Fruit fly (Drosophila melanogaster): ENCODE data around the gene CG16790.
A peak's percentile ranks its signal among the peaks of the same experiment; 100 is the strongest.

CG16790 gene

DNA sequence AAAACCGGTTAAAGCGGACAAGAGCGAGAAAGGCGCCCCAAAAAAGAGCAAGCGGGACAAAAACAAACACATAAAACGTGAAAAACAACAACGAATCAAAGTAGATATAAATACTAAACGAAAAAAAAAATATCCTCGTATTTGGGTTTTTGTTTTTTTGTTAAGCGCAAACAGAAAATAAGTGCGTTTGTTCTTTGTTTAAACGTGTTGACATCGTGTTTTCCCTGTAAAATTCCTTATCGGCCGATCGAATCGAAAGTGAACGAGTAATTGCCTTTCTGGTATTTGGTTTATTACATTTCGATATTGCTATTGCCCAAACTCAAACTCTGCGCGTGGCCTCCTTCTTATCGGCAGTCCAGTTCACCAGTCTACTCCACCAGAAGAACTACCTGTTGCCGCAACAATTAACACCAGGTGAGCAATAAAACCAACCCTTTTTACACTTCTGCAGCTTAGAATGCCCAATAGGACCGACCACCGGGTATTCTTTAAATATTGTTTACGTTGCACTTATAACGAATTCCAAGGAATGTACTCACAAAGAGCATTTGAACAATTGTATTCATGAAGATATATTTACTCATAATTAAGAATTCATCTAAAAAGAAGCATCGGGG, 21.9 kb upstream of the CG16790 start:
- no peak for TF ChIP-seq CG12605 (GFP tag; IDR thresholded peaks at IDR 0.05)
- no peak for TF ChIP-seq CG14655 (GFP tag; optimal IDR thresholded peaks at IDR 0.05)
- TF ChIP-seq CG17806 (tag; optimal IDR thresholded peaks at IDR 0.05): no peak
- no peak for TF ChIP-seq CG9948 (tag; optimal IDR thresholded peaks at IDR 0.05)
- TF ChIP-seq Ets98B (GFP tag; IDR thresholded peaks at IDR 0.05): no peak
- TF ChIP-seq CG15710 (tag; optimal IDR thresholded peaks at IDR 0.05): no peak
- TF ChIP-seq CG10348 (GFP tag; IDR thresholded peaks at IDR 0.05): no peak

DNA sequence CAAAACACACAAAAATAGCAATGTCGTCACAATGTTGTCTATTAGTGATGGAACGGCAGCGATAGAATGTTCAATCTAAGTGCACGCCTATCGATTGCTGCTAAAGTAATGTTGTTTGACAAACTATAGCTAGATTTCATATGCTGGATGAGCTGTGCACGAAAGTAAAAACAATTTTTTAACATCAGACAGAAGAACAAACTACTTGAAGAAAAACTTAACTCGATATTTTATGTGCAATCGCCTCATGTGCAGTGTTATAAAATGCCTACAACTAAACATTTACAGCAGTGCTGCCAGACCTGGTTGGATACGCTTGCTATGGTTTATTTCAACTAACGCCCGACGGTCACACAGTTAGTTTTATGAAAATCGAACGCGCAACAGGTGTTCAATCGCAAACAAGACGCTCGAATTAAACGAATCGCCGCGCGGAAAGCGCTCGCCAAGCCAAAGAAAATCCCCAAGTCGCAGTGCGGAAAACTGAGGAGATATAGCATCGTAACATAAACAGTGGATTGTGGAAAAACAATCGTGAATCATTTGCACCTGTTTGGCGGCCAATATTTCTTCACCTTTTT, 21.0 kb upstream of the CG16790 start, which contains the start of the genes bocks and CG8312:
Gene bocks (minus strand): TSS at position 51 of the 581 bp plus-strand sequence.
Gene CG8312 (plus strand): TSS at position 358 of the 581 bp plus-strand sequence.
- TF ChIP-seq Ets98B (GFP tag; IDR thresholded peaks at IDR 0.05) (no peak), CG4496 (GFP tag; IDR thresholded peaks at IDR 0.05) (no peak), rn (GFP tag; IDR thresholded peaks at IDR 0.05) (no peak), CG10348 (GFP tag; IDR thresholded peaks at IDR 0.05) (no peak), CG15710 (tag; optimal IDR thresholded peaks at IDR 0.05) (peak; percentile 3)

DNA sequence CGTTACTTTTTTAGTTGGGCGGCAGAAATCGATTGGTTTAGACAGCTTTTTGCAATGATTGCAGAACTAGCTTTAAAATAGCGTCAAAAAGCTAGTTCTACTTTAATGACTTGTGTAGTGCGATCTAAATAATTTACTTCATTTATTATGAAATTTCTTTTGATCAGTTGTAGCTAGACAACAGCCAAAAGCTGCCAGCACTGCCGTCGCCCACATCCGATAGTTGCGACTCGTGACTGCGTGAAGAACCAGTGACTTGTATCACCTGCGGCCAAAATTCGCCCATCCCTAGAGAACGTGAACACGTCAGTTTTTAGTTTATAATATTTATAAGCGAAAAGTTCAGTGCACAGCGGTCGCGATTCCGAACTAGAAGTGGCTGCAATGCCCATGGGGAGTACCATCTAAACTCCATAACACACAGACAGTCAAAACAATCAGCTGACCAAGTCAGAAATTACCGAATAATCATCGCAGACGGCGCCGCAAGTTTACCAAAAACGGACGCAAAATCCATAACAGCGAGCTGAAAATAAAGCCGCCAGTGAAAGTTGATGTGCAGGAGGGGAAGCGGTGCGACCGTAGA, 16.7 kb upstream of the CG16790 start, which contains the start of gene P58IPK:
Gene P58IPK (plus strand): TSS at position 280 of the 586 bp plus-strand sequence.
- TF ChIP-seq Ets98B (GFP tag; IDR thresholded peaks at IDR 0.05) (peak; percentile 54), CG32121 (GFP tag; IDR thresholded peaks at IDR 0.05) (peak; percentile 35; the same call in 1 of the 2 replicates), CG14655 (GFP tag; optimal IDR thresholded peaks at IDR 0.05) (no peak), gl (tag; optimal IDR thresholded peaks at IDR 0.05) (no peak), CG13204 (GFP tag; optimal IDR thresholded peaks at IDR 0.05) (no peak), CG4496 (GFP tag; IDR thresholded peaks at IDR 0.05) (peak; percentile 64; the same call in 2 of the 3 replicates), Snoo (tag; optimal IDR thresholded peaks at IDR 0.05) (no peak), CG12605 (GFP tag; IDR thresholded peaks at IDR 0.05) (no peak), CG17806 (tag; optimal IDR thresholded peaks at IDR 0.05) (no peak), CG8159 (tag; optimal IDR thresholded peaks at IDR 0.05) (no peak), Pif1A (GFP tag; optimal IDR thresholded peaks at IDR 0.05) (no peak), CG8301 (tag; optimal IDR thresholded peaks at IDR 0.05) (no peak), CG15710 (tag; optimal IDR thresholded peaks at IDR 0.05) (peak; percentile 6), CG10348 (GFP tag; IDR thresholded peaks at IDR 0.05) (0 out of 2 replicates have a peak, but pooled peaks have one; percentile 20), fd96Ca (GFP tag; IDR thresholded peaks at IDR 0.05) (peak; percentile 71; the same call in 2 of the 3 replicates), EcR (GFP tag; optimal IDR thresholded peaks at IDR 0.05) (no peak), D1 (tag; optimal IDR thresholded peaks at IDR 0.05) (no peak), CG34367 (tag; optimal IDR thresholded peaks at IDR 0.05) (peak; percentile 10), Pif1B (GFP tag; optimal IDR thresholded peaks at IDR 0.05) (no peak)

DNA sequence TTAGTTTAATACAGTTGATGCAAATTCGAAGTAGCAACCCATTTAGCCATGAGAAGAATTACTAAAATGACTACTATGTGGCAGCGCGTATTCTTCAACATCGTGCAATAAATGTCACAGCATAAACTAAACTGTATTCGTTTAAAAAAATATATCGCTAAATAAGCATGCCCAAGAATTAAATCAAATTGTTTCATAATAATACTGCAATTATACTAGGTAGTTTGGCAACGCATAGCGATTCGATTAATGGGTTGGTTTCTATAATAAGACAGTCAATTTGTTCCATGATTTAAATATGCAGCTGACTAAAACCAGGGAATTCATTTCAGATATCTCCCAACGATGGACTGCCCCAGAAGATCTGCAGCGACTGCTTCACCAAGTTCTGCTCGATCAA, 13.1 kb upstream of the CG16790 start, which contains the start of gene CG33654:
Gene CG33654 (minus strand): TSS at position 101 of the 400 bp plus-strand sequence.
- TF ChIP-seq EcR (GFP tag; optimal IDR thresholded peaks at IDR 0.05) (no peak), D1 (tag; optimal IDR thresholded peaks at IDR 0.05) (no peak), CG34367 (tag; optimal IDR thresholded peaks at IDR 0.05) (no peak), Snoo (tag; optimal IDR thresholded peaks at IDR 0.05) (no peak), CG12605 (GFP tag; IDR thresholded peaks at IDR 0.05) (no peak), CG14655 (GFP tag; optimal IDR thresholded peaks at IDR 0.05) (no peak), CG8159 (tag; optimal IDR thresholded peaks at IDR 0.05) (no peak), gl (tag; optimal IDR thresholded peaks at IDR 0.05) (no peak)

DNA sequence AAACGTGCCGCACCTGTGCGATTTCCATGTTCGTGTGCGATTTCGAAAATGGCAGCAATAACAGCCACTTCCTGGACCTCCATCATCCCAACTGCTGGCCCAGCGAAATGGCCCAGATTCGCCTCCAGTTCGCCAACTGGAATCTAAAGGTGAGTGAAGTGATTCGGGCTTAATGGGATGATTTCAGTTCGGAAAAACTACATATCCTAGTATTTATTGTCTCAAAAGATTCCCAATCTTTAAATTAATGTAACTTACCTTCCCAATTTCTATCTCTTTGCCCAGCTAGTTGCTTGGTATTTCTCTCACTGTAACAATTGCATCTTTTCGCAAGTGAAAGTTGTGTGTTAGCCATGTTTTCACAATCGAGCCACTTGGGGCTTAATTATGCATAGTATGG, 12.0 kb upstream of the CG16790 start:
- TF ChIP-seq D1 (tag; optimal IDR thresholded peaks at IDR 0.05): no peak
- TF ChIP-seq CG12605 (GFP tag; IDR thresholded peaks at IDR 0.05): no peak
- TF ChIP-seq EcR (GFP tag; optimal IDR thresholded peaks at IDR 0.05): no peak
- no peak for TF ChIP-seq CG34367 (tag; optimal IDR thresholded peaks at IDR 0.05)
- no peak for TF ChIP-seq CG10348 (GFP tag; IDR thresholded peaks at IDR 0.05)
- no peak for TF ChIP-seq CG9948 (tag; optimal IDR thresholded peaks at IDR 0.05)
- no peak for TF ChIP-seq Pif1A (GFP tag; optimal IDR thresholded peaks at IDR 0.05)
- TF ChIP-seq CG14655 (GFP tag; optimal IDR thresholded peaks at IDR 0.05): no peak
- TF ChIP-seq CG17806 (tag; optimal IDR thresholded peaks at IDR 0.05): no peak
- no peak for TF ChIP-seq CG8301 (tag; optimal IDR thresholded peaks at IDR 0.05)
- TF ChIP-seq Snoo (tag; optimal IDR thresholded peaks at IDR 0.05): no peak
- no peak for TF ChIP-seq CG8159 (tag; optimal IDR thresholded peaks at IDR 0.05)
- no peak for TF ChIP-seq Pif1B (GFP tag; optimal IDR thresholded peaks at IDR 0.05)

DNA sequence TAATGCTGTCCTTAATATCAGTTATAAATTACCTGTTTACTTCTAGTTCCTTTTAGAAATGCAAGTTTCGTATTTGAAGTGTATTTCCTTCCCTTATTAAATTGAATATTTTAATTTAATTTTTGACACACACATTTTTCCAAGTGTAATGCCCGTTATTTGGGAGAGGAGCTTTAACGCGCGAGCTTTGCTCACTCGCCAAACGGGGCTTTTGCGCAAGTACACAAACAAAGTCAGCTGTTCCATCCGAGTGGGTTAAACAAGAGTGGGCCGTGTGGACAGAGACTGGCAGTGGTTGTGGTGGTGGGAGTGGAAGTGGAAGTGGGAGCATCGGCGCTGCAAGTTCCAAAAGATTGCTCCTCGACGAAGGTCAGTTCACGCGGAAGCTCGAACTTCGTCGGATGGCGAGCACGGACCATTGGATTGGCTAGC, 11.1 kb upstream of the CG16790 start, which contains the start of gene CG8301:
Gene CG8301 (plus strand): TSS at position 218 of the 432 bp plus-strand sequence.
- peak; percentile 55; the same call in 1 of the 2 replicates for TF ChIP-seq CG32121 (GFP tag; IDR thresholded peaks at IDR 0.05)
- TF ChIP-seq CG8301 (tag; optimal IDR thresholded peaks at IDR 0.05): peak; percentile 75
- no peak for TF ChIP-seq Pif1A (GFP tag; optimal IDR thresholded peaks at IDR 0.05)
- TF ChIP-seq Ets98B (GFP tag; IDR thresholded peaks at IDR 0.05): peak; percentile 63; the same call in 1 of the 2 replicates
- TF ChIP-seq fd96Ca (GFP tag; IDR thresholded peaks at IDR 0.05): 0 out of 3 replicates have a peak, but pooled peaks have one; percentile 26
- no peak for TF ChIP-seq CG9948 (tag; optimal IDR thresholded peaks at IDR 0.05)
- TF ChIP-seq rn (GFP tag; IDR thresholded peaks at IDR 0.05): no peak
- no peak for TF ChIP-seq D1 (tag; optimal IDR thresholded peaks at IDR 0.05)
- peak; percentile 8 for TF ChIP-seq Snoo (tag; optimal IDR thresholded peaks at IDR 0.05)
- TF ChIP-seq CG12605 (GFP tag; IDR thresholded peaks at IDR 0.05): peak; percentile 53; the same call in 1 of the 2 replicates
- peak; percentile 10 for TF ChIP-seq CG8159 (tag; optimal IDR thresholded peaks at IDR 0.05)
- TF ChIP-seq CG4496 (GFP tag; IDR thresholded peaks at IDR 0.05): peak; percentile 24; the same call in 1 of the 3 replicates
- peak; percentile 26 for TF ChIP-seq CG17806 (tag; optimal IDR thresholded peaks at IDR 0.05)
- no peak for TF ChIP-seq CG14655 (GFP tag; optimal IDR thresholded peaks at IDR 0.05)
- TF ChIP-seq Pif1B (GFP tag; optimal IDR thresholded peaks at IDR 0.05): peak; percentile 26

All from whole organism, pupa.